Worm (Caenorhabditis elegans) whole organism, dauer: Measurements from ENCODE around the gene str-165.

ENCODE experiments used
- unc-62 ChIP-seq: sonication (generic microtip); optimal IDR thresholded peaks from 2 replicates; lab custom pipeline; 2017; ENCODE audit warnings: missing biosample characterization, missing genetic modification reagents, missing genetic modification characterization

Gene str-165

DNA sequence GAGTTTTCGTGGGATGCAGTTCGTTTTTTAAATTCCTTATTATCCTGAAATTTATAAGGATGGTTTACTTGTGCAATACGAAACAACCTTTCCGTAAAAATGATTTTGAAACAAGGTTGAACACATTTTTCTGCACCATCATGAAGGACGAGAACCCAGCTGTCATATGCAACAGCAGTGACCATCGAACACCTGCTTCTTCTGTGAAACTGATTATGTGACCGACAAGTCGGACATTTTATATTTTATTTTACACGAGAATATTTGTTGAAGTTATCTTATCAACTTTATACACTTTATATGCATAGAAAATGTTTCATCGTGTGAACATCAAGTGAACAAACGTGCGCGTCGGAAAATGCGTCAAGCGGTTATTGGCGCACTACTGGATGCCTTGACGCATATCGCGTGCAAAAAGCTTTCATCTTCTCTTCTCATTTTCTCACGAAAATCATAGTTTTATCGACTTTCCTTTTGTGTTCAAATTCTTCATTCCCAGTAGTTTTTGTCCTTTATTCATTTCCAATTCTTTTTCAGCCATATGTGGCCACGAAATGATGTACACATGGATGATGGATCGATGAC lies 12.0 kb upstream of the str-165 start, which contains the start of gene sel-10:
Gene sel-10, plus strand, starts transcription at position 538 of the 585 bp plus-strand sequence.
- no peak for TF ChIP-seq unc-62 (GFP tag; lab: Kevin White, UChicago)

DNA sequence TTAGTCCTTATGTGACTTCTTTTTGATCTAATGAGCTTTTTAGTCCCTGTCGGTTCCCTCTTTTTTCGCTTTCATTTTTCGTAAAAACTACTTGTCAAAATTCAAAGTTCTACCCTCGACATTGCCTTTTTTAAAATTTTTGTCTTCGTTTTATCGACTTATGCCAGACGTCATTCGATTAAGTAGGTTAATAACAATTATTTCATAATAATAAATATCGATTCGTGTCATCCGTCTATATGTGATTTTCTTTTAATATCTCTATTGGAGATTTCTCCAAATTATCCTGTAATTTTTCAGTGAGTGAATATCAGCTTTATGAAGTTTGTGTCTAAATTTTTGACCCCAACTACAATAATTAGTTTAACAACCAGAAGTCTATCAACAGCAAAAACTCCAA lies 8.2 kb upstream of the str-165 start, which contains the start of gene hpo-31:
Gene hpo-31, plus strand, starts transcription at position 301 of the 400 bp plus-strand sequence.
- no peak for TF ChIP-seq unc-62 (GFP tag; lab: Kevin White, UChicago)

DNA sequence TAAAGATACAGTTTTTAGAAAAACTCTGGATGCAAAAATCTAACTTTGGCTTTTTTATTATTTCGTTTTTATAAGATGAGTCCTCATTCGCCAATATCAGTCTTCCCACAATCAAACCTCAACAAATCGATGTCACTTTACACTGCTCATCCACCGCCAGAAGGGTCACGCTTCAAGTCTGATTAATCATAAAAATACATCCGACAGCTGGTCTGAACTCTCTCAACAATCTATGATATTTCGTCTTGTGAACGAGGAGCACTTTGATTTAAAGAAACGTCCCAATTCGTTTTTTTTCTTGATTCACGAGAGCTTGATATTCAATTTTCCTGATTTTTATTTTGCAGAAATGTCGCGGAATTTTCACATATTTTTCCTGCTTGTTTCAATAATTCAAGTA lies 3.0 kb upstream of the str-165 start, which contains the start of gene nrf-5:
Gene nrf-5, plus strand, starts transcription at position 348 of the 400 bp plus-strand sequence.
- TF ChIP-seq unc-62 (GFP tag; lab: Kevin White, UChicago) = no peak

ce11 chrV:13833951-13834350 lies 3.0 kb downstream of the str-165 start, which contains the start of gene srx-129:
TSS of gene srx-129 (plus strand) at chrV:13834251.
- TF ChIP-seq unc-62 (GFP tag; lab: Kevin White, UChicago) = no peak

DNA sequence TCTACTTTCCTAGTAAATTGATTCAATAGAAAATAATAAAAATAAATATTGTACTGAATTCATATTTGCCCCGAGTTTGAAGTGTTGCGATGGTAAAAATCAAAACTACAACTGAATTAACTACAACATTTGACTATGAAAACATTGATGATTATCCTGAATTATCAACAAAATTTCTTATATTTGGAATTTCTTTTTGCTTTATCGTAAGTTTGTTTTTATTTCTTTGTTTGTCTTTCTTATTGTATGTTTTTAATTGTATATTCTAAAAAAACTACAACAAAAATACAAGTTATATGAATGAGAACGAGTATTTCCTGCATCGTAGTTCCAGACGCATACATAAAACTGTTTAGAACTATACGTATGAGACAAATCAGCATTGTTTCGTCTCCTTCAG lies 6.3 kb downstream of the str-165 start, which contains the start of gene srx-128:
Gene srx-128, plus strand, starts transcription at position 301 of the 400 bp plus-strand sequence.
- no peak for TF ChIP-seq unc-62 (GFP tag; lab: Kevin White, UChicago)

DNA sequence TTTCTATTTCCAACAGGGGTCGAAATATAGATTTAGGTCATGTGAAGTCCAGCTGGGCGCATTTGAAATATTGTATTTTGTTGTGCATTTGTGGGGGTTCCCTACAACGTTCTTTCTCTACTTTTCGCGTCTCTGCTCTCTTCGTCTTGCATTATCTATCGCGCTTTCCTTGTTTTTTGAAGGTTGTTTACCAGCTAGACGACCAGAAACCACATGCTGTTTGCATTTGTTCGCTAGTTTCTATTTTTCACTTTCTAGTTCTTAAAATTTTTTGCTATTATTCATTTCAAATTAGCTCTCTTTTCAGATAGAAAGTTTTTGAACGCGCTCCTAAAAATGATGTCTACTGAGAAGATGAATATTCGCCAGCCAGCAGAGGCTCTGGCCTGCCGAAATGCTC lies 8.5 kb downstream of the str-165 start, which contains the start of gene F55B12.10:
Gene F55B12.10, plus strand, starts transcription at position 301 of the 400 bp plus-strand sequence.
- no peak for TF ChIP-seq unc-62 (GFP tag; lab: Kevin White, UChicago)

DNA sequence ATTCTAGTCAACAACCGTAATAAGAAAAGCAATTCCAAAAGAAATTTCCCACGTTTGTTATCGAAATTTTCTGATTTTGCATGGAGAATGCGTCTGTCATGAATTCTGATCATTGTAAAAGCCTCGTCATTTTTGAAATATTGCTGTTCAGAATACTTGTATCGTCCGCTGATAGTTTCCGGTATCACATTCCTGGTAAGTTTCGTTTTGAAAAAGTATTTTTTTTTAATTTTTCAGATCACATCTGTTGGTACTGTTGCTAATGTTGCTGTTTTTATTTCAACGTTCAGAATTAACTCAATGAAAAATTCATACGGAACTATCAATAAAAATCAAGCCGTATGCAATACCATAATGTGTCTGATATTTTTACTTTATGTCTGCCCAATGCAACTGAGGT lies 10.0 kb downstream of the str-165 start, which contains the start of gene srx-17:
Gene srx-17, plus strand, starts transcription at position 301 of the 400 bp plus-strand sequence.
- no peak for TF ChIP-seq unc-62 (GFP tag; lab: Kevin White, UChicago)

DNA sequence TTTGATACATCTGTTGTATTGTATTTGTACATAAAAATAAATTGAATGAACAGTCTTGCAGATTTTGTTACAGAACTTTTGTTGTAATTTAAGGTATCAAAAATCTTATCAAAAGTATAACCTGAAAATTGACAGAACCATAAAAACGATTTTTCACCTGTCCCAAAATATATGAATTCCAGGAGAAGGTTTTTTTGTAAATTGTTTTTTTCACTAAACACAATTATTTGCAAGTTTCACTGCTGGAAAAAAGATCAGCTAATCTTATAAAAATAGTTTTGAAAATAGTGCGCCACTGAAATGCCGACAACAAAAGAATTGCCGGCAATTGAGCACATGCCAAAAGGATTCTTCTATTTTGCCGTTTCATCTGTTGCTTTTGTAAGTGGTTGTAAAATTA lies 12.2 kb downstream of the str-165 start, which contains the start of gene srx-130:
Gene srx-130, plus strand, starts transcription at position 301 of the 400 bp plus-strand sequence.
- TF ChIP-seq unc-62 (GFP tag; lab: Kevin White, UChicago) = no peak

DNA sequence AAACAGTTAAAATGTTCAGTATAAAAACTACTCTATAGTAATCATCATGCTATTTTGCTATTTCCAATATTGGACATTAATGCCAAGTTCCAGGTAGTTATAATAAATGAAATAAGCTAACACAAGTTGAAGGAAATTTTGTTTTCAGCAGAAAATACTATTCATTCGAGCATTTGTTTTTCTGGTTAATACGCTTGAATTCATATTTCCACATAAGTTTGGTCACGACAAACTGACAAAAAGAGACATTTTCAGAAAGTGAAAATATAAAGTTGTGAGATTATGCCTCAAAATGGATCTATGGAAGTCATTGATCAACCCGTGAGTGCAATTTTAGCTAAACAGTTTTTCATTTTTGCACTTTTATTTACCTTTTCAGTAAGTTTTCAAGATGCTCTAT lies 14.2 kb downstream of the str-165 start, which contains the start of gene srx-131:
Gene srx-131, plus strand, starts transcription at position 301 of the 400 bp plus-strand sequence.
- TF ChIP-seq unc-62 (GFP tag; lab: Kevin White, UChicago) = no peak

ce11 chrV:13848379-13848778 lies 17.5 kb downstream of the str-165 start, which contains the start of gene srx-133:
TSS of gene srx-133 (plus strand) at chrV:13848679.
- TF ChIP-seq unc-62 (GFP tag; lab: Kevin White, UChicago) = no peak

- TF ChIP-seq unc-62 (GFP tag; lab: Kevin White, UChicago) = no peak
Measured at ce11 chrV:13850170-13850569, 19.3 kb downstream of the str-165 start, which contains the start of gene hpx-2. TSS of gene hpx-2 (plus strand) at chrV:13850470.

DNA sequence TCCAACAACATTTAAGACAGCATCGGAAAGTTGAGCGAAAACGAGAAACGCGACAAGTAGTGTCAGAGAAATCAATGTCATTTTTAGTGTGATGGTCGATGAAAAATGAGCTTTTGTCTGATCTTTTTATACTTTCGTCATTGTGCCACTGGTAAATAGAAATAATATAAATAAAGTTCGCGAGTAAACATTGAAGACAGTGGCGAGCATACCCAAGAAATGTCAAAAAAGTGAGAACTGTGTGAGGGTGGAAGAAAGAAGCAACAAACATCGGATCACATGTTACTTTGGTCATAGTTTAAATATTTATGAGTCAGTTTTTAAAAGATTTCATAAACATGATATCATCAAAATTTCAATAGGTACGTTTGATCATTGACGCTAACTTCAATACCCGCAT lies 23.4 kb downstream of the str-165 start, which contains the start of gene ttr-21:
Gene ttr-21, minus strand, starts transcription at position 100 of the 400 bp plus-strand sequence.
- TF ChIP-seq unc-62 (GFP tag; lab: Kevin White, UChicago) = no peak

DNA sequence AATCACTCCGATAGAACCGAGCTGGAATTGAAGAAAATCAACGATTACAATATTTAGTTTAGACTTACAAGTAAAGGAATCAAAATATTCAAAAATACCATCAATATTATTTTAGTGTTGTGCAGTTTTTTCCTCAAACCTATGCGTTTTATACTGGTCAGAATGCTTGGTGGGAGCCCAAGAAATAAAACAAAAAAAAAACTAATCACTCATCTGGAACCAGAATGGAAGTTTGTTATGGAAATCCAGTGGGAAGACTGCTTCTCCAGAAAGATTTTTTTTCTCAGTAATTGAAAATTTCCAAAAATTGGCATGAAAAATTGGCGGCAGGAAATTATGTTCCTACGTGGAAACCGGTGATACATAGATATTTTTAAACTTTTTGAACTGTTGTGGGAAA lies 25.5 kb downstream of the str-165 start, which contains the start of gene srx-134:
Gene srx-134, minus strand, starts transcription at position 101 of the 400 bp plus-strand sequence.
- TF ChIP-seq unc-62 (GFP tag; lab: Kevin White, UChicago) = no peak

ce11 chrV:13857132-13857531 lies 26.2 kb downstream of the str-165 start, which contains the start of gene srx-136:
TSS of gene srx-136 (plus strand) at chrV:13857432.
- no peak for TF ChIP-seq unc-62 (GFP tag; lab: Kevin White, UChicago)

DNA sequence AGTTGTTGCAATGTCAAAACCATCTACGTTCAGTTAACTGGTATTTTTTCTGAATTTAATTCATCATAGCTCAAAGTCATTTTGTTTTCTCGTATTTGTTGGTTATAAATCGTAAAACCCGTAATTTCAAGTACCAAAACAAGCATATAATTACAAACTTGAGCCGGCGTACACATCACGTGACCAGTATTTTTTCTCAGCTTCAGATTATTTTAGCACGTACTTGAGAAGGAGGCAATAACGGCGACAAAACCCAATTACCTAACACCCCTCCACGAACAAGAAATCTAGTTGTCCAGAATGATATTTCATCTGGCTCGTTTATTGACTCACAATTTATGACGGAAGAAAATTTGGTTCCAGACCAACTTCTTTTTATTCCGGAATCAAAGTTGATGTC lies 28.0 kb downstream of the str-165 start, which contains the start of gene srx-135:
Gene srx-135, plus strand, starts transcription at position 301 of the 400 bp plus-strand sequence.
- no peak for TF ChIP-seq unc-62 (GFP tag; lab: Kevin White, UChicago)

- no peak for TF ChIP-seq unc-62 (GFP tag; lab: Kevin White, UChicago)
Measured at ce11 chrV:13862505-13862904, 31.6 kb downstream of the str-165 start, which contains the start of gene srx-137. TSS of gene srx-137 (plus strand) at chrV:13862805.
